Worm (Caenorhabditis elegans): ENCODE results near the gene C29A12.22.

The C29A12.22 gene

DNA sequence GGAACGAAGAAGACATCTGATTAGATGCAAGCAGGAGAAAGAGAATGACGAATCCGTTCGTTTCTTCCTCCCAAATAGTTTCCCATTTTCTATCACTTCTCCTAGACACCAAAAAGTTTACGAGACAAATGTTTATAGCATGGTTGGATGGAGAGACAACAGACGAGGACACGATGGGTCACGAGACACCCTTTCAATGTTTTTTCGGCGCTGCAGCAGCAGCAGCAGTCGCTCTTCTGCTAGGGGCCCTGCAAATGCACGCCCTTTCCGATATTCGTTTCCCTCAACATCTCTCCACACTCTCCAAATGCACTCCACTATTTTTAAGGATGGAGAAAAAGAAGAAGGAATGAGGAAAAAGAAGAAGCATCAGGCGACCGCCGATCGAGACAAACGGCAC is 46.5 kb downstream of the C29A12.22 start (continued):
- TF ChIP-seq ceh-6 (GFP tag; optimal IDR thresholded peaks at IDR 0.05), result no peak
- TF ChIP-seq pha-4 (tag; optimal IDR thresholded peaks at IDR 0.05), result no peak
- no peak for TF ChIP-seq ama-1 (optimal IDR thresholded peaks at IDR 0.05)
- peak; percentile 3 for TF ChIP-seq syd-9 (tag; optimal IDR thresholded peaks at IDR 0.05)
- peak; percentile 32 for TF ChIP-seq ceh-48 (tag; optimal IDR thresholded peaks at IDR 0.05)
- peak; percentile 96 for TF ChIP-seq ceh-18 (tag; optimal IDR thresholded peaks at IDR 0.05)
- TF ChIP-seq fkh-6 (tag; optimal IDR thresholded peaks at IDR 0.05), result no peak
- TF ChIP-seq ceh-24 (tag; optimal IDR thresholded peaks at IDR 0.05), result no peak
- peak; percentile 73 for TF ChIP-seq ceh-31 (tag; optimal IDR thresholded peaks at IDR 0.05)
- TF ChIP-seq hlh-8 (tag; optimal IDR thresholded peaks at IDR 0.05), result peak; percentile 27
- no peak for TF ChIP-seq pha-2 (tag; optimal IDR thresholded peaks at IDR 0.05)
- TF ChIP-seq F13H6.1 (tag; optimal IDR thresholded peaks at IDR 0.05), result peak; percentile 37
- peak; percentile 81 for TF ChIP-seq unc-42 (tag; optimal IDR thresholded peaks at IDR 0.05)
- TF ChIP-seq unc-86 (tag; optimal IDR thresholded peaks at IDR 0.05), result peak; percentile 11
- TF ChIP-seq ets-4 (tag; optimal IDR thresholded peaks at IDR 0.05), result no peak
- no peak for TF ChIP-seq zip-5 (tag; optimal IDR thresholded peaks at IDR 0.05)
- TF ChIP-seq pag-3 (tag; optimal IDR thresholded peaks at IDR 0.05; ENCODE audit: borderline replicate concordance), result no peak
- peak; percentile 22 for TF ChIP-seq ceh-19 (GFP tag; optimal IDR thresholded peaks at IDR 0.05)
- TF ChIP-seq lin-11 (tag; optimal IDR thresholded peaks at IDR 0.05), result no peak
- no peak for TF ChIP-seq ceh-9 (tag; optimal IDR thresholded peaks at IDR 0.05)
- no peak for TF ChIP-seq tbx-7 (tag; optimal IDR thresholded peaks at IDR 0.05)
- no peak for TF ChIP-seq madf-2 (tag; optimal IDR thresholded peaks at IDR 0.05)
- no peak for TF ChIP-seq K02D7.2 (tag; optimal IDR thresholded peaks at IDR 0.05)
- no peak for TF ChIP-seq lim-6 (tag; optimal IDR thresholded peaks at IDR 0.05)
- no peak for TF ChIP-seq nhr-11 (tag; optimal IDR thresholded peaks at IDR 0.05)
- peak; percentile 67 for TF ChIP-seq unc-55 (GFP tag; optimal IDR thresholded peaks at IDR 0.05)
- no peak for TF ChIP-seq sdc-2 (tag; optimal IDR thresholded peaks at IDR 0.05)
- TF ChIP-seq pros-1 (tag; optimal IDR thresholded peaks at IDR 0.05), result peak; percentile 41
- peak; percentile 25 for TF ChIP-seq ref-2 (tag; optimal IDR thresholded peaks at IDR 0.05)
- peak; percentile 21 for TF ChIP-seq ceh-14 (tag; optimal IDR thresholded peaks at IDR 0.05)
- no peak for TF ChIP-seq sox-4 (tag; optimal IDR thresholded peaks at IDR 0.05)
- peak; percentile 51 for TF ChIP-seq rnt-1 (tag; optimal IDR thresholded peaks at IDR 0.05)
- no peak for TF ChIP-seq pat-9 (tag; optimal IDR thresholded peaks at IDR 0.05)
- no peak for TF ChIP-seq pax-1 (tag; optimal IDR thresholded peaks at IDR 0.05)
- no peak for TF ChIP-seq elt-2 (tag; optimal IDR thresholded peaks at IDR 0.05)
- TF ChIP-seq ceh-45 (GFP tag; IDR thresholded peaks at IDR 0.05), result no peak
- peak; percentile 60 for TF ChIP-seq dmd-4 (tag; optimal IDR thresholded peaks at IDR 0.05; ENCODE audit: borderline replicate concordance)
- TF ChIP-seq ttx-3 (tag; optimal IDR thresholded peaks at IDR 0.05), result no peak
- TF ChIP-seq ahr-1 (tag; optimal IDR thresholded peaks at IDR 0.05), result no peak
- TF ChIP-seq hlh-15 (tag; optimal IDR thresholded peaks at IDR 0.05), result no peak
- TF ChIP-seq ceh-2 (tag; optimal IDR thresholded peaks at IDR 0.05), result no peak
- no peak for TF ChIP-seq pqm-1 (tag; optimal IDR thresholded peaks at IDR 0.05)
- no peak for TF ChIP-seq K09A11.1 (tag; optimal IDR thresholded peaks at IDR 0.05; ENCODE audit: insufficient read depth)
- no peak for TF ChIP-seq fax-1 (tag; optimal IDR thresholded peaks at IDR 0.05)
- no peak for TF ChIP-seq C38D4.7 (GFP tag; optimal IDR thresholded peaks at IDR 0.05)

DNA sequence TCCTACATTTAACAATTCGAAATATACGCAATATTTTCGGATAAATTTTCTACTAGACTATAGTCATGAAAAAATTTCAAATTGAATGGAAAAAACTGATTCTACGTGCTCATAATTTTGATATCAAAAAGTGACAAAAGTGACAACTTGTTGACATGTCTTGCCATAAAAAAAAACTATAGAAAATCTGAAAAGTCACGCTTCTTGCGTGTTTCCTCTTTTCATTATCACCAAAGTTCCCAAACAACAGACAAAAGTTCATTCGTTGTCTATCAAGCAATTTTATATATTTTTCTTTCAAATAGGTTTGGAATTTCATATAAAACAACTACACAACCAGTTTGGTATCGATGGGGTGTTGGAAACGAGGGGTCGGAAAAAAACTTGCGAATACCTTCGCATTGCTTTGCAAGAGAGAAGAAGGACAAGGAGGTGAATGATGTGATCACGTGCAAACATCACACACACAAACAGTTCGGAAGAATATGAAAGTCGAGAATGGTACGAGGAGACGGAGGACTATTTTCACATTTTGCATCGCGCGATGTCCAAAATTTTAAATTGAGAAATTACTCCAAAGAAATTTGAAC is 47.3 kb downstream of the C29A12.22 start:
- TF ChIP-seq K02D7.2 (tag; optimal IDR thresholded peaks at IDR 0.05) (no peak), hlh-30 (tag; optimal IDR thresholded peaks at IDR 0.05; ENCODE audit: insufficient read depth) (peak; percentile 1), ztf-16 (tag; optimal IDR thresholded peaks at IDR 0.05) (no peak), fkh-10 (GFP tag; optimal IDR thresholded peaks at IDR 0.05) (no peak), pros-1 (tag; optimal IDR thresholded peaks at IDR 0.05) (no peak), unc-86 (tag; optimal IDR thresholded peaks at IDR 0.05) (no peak)

Measured in whole organism, late embryonic.